Fruit fly (Drosophila melanogaster) whole organism: ENCODE measurements around the gene CG18731.

Experiments
- CG8478 ChIP-seq: fragments of >200 bp; optimal IDR thresholded peaks from 2 replicates; lab custom pipeline; 2018; ENCODE audit warnings: inconsistent platforms
- Dll ChIP-seq: fragments of >200 bp; optimal IDR thresholded peaks from 2 replicates; lab custom pipeline; 2017
- EcR ChIP-seq, 2 experiments: fragments of >200 bp; optimal IDR thresholded peaks; 2 replicates each; lab custom pipeline; 2017; ENCODE audit warnings: missing biosample characterization in 2 of 2, missing genetic modification characterization in 2 of 2, missing genetic modification reagents in 2 of 2
- pan ChIP-seq: fragments of >200 bp; optimal IDR thresholded peaks from 2 replicates; lab custom pipeline; 2017
- psq ChIP-seq: fragments of >200 bp; optimal IDR thresholded peaks from 2 replicates; lab custom pipeline; 2017
- usp ChIP-seq: fragments of >200 bp; optimal IDR thresholded peaks from 2 replicates; lab custom pipeline; 2017; ENCODE audit warnings: missing biosample characterization, missing genetic modification characterization, mixed read lengths

CG18731 gene

dm6 chr3R:29760042-29760441, 35.2 kb downstream of the CG18731 start:
- TF ChIP-seq EcR (GFP tag; optimal IDR thresholded peaks at IDR 0.05; lab: Kevin White, UChicago) (no peak), psq (lab: Kevin White, UChicago) (no peak), pan (lab: Kevin White, UChicago) (no peak), CG8478 (lab: Kevin White, UChicago) (no peak), Dll (no peak), usp (GFP tag; lab: Kevin White, UChicago) (no peak)

dm6 chr3R:29761569-29761968, 36.7 kb downstream of the CG18731 start:
- TF ChIP-seq usp (GFP tag; lab: Kevin White, UChicago) (no peak), Dll (no peak), pan (lab: Kevin White, UChicago) (no peak), CG8478 (lab: Kevin White, UChicago) (no peak), psq (lab: Kevin White, UChicago) (no peak), EcR (GFP tag; optimal IDR thresholded peaks at IDR 0.05; lab: Kevin White, UChicago) (no peak)

- no peak for TF ChIP-seq CG8478 (lab: Kevin White, UChicago)
- TF ChIP-seq Dll: no peak
- TF ChIP-seq psq (lab: Kevin White, UChicago): no peak
- no peak for TF ChIP-seq EcR (GFP tag; optimal IDR thresholded peaks at IDR 0.05; lab: Kevin White, UChicago)
- TF ChIP-seq pan (lab: Kevin White, UChicago): no peak
- TF ChIP-seq usp (GFP tag; lab: Kevin White, UChicago): no peak
Observed at dm6 chr3R:29762297-29762696, 37.5 kb downstream of the CG18731 start.

dm6 chr3R:29763154-29763553, 38.3 kb downstream of the CG18731 start:
- TF ChIP-seq CG8478 (lab: Kevin White, UChicago) (no peak), usp (GFP tag; lab: Kevin White, UChicago) (no peak), EcR (GFP tag; optimal IDR thresholded peaks at IDR 0.05; lab: Kevin White, UChicago) (peak in 1 of 2 experiments; percentile 45)

dm6 chr3R:29763804-29764203, 39.0 kb downstream of the CG18731 start:
- TF ChIP-seq usp (GFP tag; lab: Kevin White, UChicago): no peak
- no peak for TF ChIP-seq CG8478 (lab: Kevin White, UChicago)
- no peak for TF ChIP-seq Dll
- peak in 1 of 2 experiments; percentile 32 for TF ChIP-seq EcR (GFP tag; optimal IDR thresholded peaks at IDR 0.05; lab: Kevin White, UChicago)
- no peak for TF ChIP-seq psq (lab: Kevin White, UChicago)

- TF ChIP-seq CG8478 (lab: Kevin White, UChicago) (no peak), psq (lab: Kevin White, UChicago) (no peak), EcR (GFP tag; optimal IDR thresholded peaks at IDR 0.05; lab: Kevin White, UChicago) (no peak), Dll (peak; percentile 84), usp (GFP tag; lab: Kevin White, UChicago) (no peak)
Observed at dm6 chr3R:29764249-29765042, 39.6 kb downstream of the CG18731 start.

dm6 chr3R:29765267-29766095, 40.7 kb downstream of the CG18731 start, which contains the start of gene kay:
kay (plus strand) TSS chr3R:29765995.
- no peak for TF ChIP-seq CG8478 (lab: Kevin White, UChicago)
- no peak for TF ChIP-seq Dll
- TF ChIP-seq usp (GFP tag; lab: Kevin White, UChicago): no peak
- no peak for TF ChIP-seq pan (lab: Kevin White, UChicago)
- TF ChIP-seq EcR (GFP tag; optimal IDR thresholded peaks at IDR 0.05; lab: Kevin White, UChicago): no peak
- TF ChIP-seq psq (lab: Kevin White, UChicago): no peak

- no peak for TF ChIP-seq EcR (GFP tag; optimal IDR thresholded peaks at IDR 0.05; lab: Kevin White, UChicago)
- TF ChIP-seq Dll: no peak
- TF ChIP-seq usp (GFP tag; lab: Kevin White, UChicago): no peak
- no peak for TF ChIP-seq pan (lab: Kevin White, UChicago)
- TF ChIP-seq psq (lab: Kevin White, UChicago): no peak
- no peak for TF ChIP-seq CG8478 (lab: Kevin White, UChicago)
Observed at dm6 chr3R:29767236-29767635, 42.4 kb downstream of the CG18731 start.

dm6 chr3R:29770930-29771329, 46.1 kb downstream of the CG18731 start:
- TF ChIP-seq Dll (no peak), CG8478 (lab: Kevin White, UChicago) (no peak), usp (GFP tag; lab: Kevin White, UChicago) (no peak), psq (lab: Kevin White, UChicago) (no peak), pan (lab: Kevin White, UChicago) (no peak), EcR (GFP tag; optimal IDR thresholded peaks at IDR 0.05; lab: Kevin White, UChicago) (no peak)

- TF ChIP-seq CG8478 (lab: Kevin White, UChicago): no peak
- TF ChIP-seq Dll: no peak
- no peak for TF ChIP-seq EcR (GFP tag; optimal IDR thresholded peaks at IDR 0.05; lab: Kevin White, UChicago)
Observed at dm6 chr3R:29771645-29772089, 46.8 kb downstream of the CG18731 start.

- peak; percentile 83 for TF ChIP-seq Dll
- no peak for TF ChIP-seq CG8478 (lab: Kevin White, UChicago)
- TF ChIP-seq psq (lab: Kevin White, UChicago): peak; percentile 56
Observed at dm6 chr3R:29772090-29772794, 47.4 kb downstream of the CG18731 start.
